Fruit fly (Drosophila melanogaster): ENCODE data around the gene Archease.

DNA sequence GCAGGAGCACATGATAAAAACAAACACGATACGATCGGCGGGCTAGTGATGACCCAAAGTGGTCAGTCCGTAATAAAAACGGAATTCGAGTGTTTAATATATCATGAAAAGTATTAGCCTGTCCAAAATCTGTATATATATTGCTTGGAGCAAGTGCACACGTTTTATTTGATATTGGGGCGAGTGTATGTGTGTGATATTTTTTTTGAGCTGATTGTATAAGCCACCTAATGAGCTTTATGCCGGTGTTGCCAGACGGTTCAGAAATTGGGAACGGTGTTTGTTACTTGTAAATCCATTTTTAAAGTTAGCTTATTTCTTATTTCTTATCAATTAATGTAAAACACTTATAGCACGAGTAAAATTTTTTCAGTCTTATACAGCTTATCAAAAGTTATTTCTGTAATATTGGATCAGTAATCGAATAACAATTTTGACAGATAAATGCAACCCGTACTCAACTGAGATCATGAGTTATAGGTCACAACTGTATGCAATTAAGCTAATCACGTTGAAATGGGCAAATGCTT lies 5.2 kb downstream of the Archease start:
- TF ChIP-seq unc-4 (GFP tag; IDR thresholded peaks at IDR 0.05; ENCODE audit: partially characterized antibody) (no peak), insv (GFP tag; optimal IDR thresholded peaks at IDR 0.05) (no peak), CG2712 (tag; optimal IDR thresholded peaks at IDR 0.05) (no peak), sr (GFP tag; IDR thresholded peaks at IDR 0.05) (no peak), Opbp (GFP tag; IDR thresholded peaks at IDR 0.05; ENCODE audit: partially characterized antibody) (no peak), CG17912 (GFP tag; optimal IDR thresholded peaks at IDR 0.05) (no peak), chn (GFP tag; optimal IDR thresholded peaks at IDR 0.05) (no peak), CG9215 (GFP tag; IDR thresholded peaks at IDR 0.05) (no peak), B-H1 (GFP tag; IDR thresholded peaks at IDR 0.05) (no peak), CG7745 (tag; optimal IDR thresholded peaks at IDR 0.05) (no peak), slp2 (GFP tag; optimal IDR thresholded peaks at IDR 0.05) (no peak)
